Worm (Caenorhabditis elegans) whole organism, L3 larva: ENCODE measurements around the gene Y66D12A.30.
A peak's percentile ranks its signal among the peaks of the same experiment; 100 is the strongest.

Experiments used
- R02D3.7 ChIP-seq: fragments of 150-350 bp; optimal IDR thresholded peaks from 2 replicates; lab custom pipeline; 2014; ENCODE audit warnings: missing biosample characterization, missing genetic modification characterization
- ZK546.5 ChIP-seq: sonication (generic microtip); optimal IDR thresholded peaks from 2 replicates; lab custom pipeline; 2017; ENCODE audit warnings: missing biosample characterization, missing genetic modification characterization
- ceh-16 ChIP-seq: sonication (generic microtip); optimal IDR thresholded peaks from 2 replicates; lab custom pipeline; 2017; ENCODE audit warnings: missing biosample characterization, missing genetic modification characterization
- ceh-28 ChIP-seq: fragments of 150-350 bp; optimal IDR thresholded peaks from 2 replicates; lab custom pipeline; 2014; ENCODE audit warnings: missing biosample characterization, missing genetic modification reagents, missing genetic modification characterization
- ceh-82 ChIP-seq: fragments of 150-350 bp; optimal IDR thresholded peaks from 2 replicates; lab custom pipeline; 2014; ENCODE audit warnings: missing biosample characterization, missing genetic modification characterization
- egl-27 ChIP-seq: sonication (generic microtip); optimal IDR thresholded peaks from 4 replicates; lab custom pipeline; 2017; ENCODE audit warnings: missing biosample characterization, missing genetic modification reagents, missing genetic modification characterization
- fkh-10 ChIP-seq: sonication (generic microtip); optimal IDR thresholded peaks from 2 replicates; lab custom pipeline; 2017; ENCODE audit warnings: missing biosample characterization, missing genetic modification reagents, missing genetic modification characterization
- fkh-2 ChIP-seq: fragments of 150-350 bp; optimal IDR thresholded peaks from 2 replicates; lab custom pipeline; 2014; ENCODE audit warnings: missing biosample characterization, missing genetic modification reagents, missing genetic modification characterization
- hmg-11 ChIP-seq: sonication (generic microtip); optimal IDR thresholded peaks from 2 replicates; lab custom pipeline; 2016; ENCODE audit warnings: missing genetic modification characterization, missing compliant biosample characterization
- jun-1 ChIP-seq: fragments of 150-350 bp; optimal IDR thresholded peaks from 2 replicates; lab custom pipeline; 2014; ENCODE audit warnings: missing biosample characterization, missing genetic modification reagents, missing genetic modification characterization
- lin-39 ChIP-seq: fragments of 150-350 bp; optimal IDR thresholded peaks from 2 replicates; lab custom pipeline; 2018; ENCODE audit warnings: missing biosample characterization, missing genetic modification reagents, missing genetic modification characterization
- lsy-12 ChIP-seq: sonication (generic microtip); optimal IDR thresholded peaks from 2 replicates; lab custom pipeline; 2016; ENCODE audit warnings: mild to moderate bottlenecking, missing genetic modification characterization, missing compliant biosample characterization
- mdl-1 ChIP-seq: fragments of 150-350 bp; optimal IDR thresholded peaks from 2 replicates; lab custom pipeline; 2014; ENCODE audit warnings: missing biosample characterization, missing genetic modification characterization
- nfya-1 ChIP-seq: sonication (generic microtip); optimal IDR thresholded peaks from 2 replicates; lab custom pipeline; 2017; ENCODE audit warnings: missing genetic modification characterization, mild to moderate bottlenecking, missing compliant biosample characterization, antibody characterized with exemption, moderate library complexity; ENCODE audit not compliant: insufficient read depth
- nhr-11 ChIP-seq: fragments of 150-350 bp; optimal IDR thresholded peaks from 2 replicates; lab custom pipeline; 2014; ENCODE audit warnings: missing biosample characterization, missing genetic modification characterization
- nhr-12 ChIP-seq: fragments of 150-350 bp; optimal IDR thresholded peaks from 2 replicates; lab custom pipeline; 2014; ENCODE audit warnings: missing biosample characterization, missing genetic modification characterization
- nhr-237 ChIP-seq: fragments of 150-350 bp; optimal IDR thresholded peaks from 2 replicates; lab custom pipeline; 2014; ENCODE audit warnings: missing biosample characterization, missing genetic modification characterization
- nhr-25 ChIP-seq: sonication (generic microtip); optimal IDR thresholded peaks from 2 replicates; lab custom pipeline; 2017; ENCODE audit warnings: missing biosample characterization, missing genetic modification characterization
- pha-4 ChIP-seq: fragments of 150-350 bp; optimal IDR thresholded peaks from 2 replicates; lab custom pipeline; 2014; ENCODE audit warnings: missing biosample characterization, missing genetic modification reagents, missing genetic modification characterization
- pqm-1 ChIP-seq: fragments of 150-350 bp; optimal IDR thresholded peaks from 2 replicates; lab custom pipeline; 2017; ENCODE audit warnings: missing biosample characterization, missing genetic modification characterization, inconsistent platforms
- skn-1 ChIP-seq: fragments of 150-350 bp; optimal IDR thresholded peaks from 2 replicates; lab custom pipeline; 2014; ENCODE audit warnings: missing biosample characterization, missing genetic modification characterization
- snpc-4 ChIP-seq: fragments of 150-350 bp; optimal IDR thresholded peaks from 2 replicates; lab custom pipeline; 2014; ENCODE audit warnings: missing biosample characterization, missing genetic modification characterization
- unc-39 ChIP-seq: sonication (generic microtip); optimal IDR thresholded peaks from 4 replicates; lab custom pipeline; 2017; ENCODE audit warnings: missing biosample characterization, missing genetic modification characterization
- ztf-11 ChIP-seq: fragments of 150-350 bp; optimal IDR thresholded peaks from 2 replicates; lab custom pipeline; 2014; ENCODE audit warnings: missing biosample characterization, missing genetic modification characterization

Y66D12A.30 gene

ce11 chrIII:11657185-11657817, 47.6 kb downstream of the Y66D12A.30 start, which contains the start of gene crh-1 (continued):
- TF ChIP-seq ceh-82 (peak; percentile 44), fkh-2 (tag; lab: Kevin White, UChicago) (no peak), unc-39 (no peak), nhr-237 (no peak), snpc-4 (tag; lab: Kevin White, UChicago) (no peak), nhr-25 (tag; lab: Kevin White, UChicago) (peak; percentile 60), ceh-28 (tag; lab: Kevin White, UChicago) (peak; percentile 30), nhr-11 (no peak), hmg-11 (peak; percentile 73), mdl-1 (tag; lab: Kevin White, UChicago) (peak; percentile 68), ZK546.5 (tag; lab: Kevin White, UChicago) (no peak), ztf-11 (tag; lab: Kevin White, UChicago) (no peak), lsy-12 (peak; percentile 44), lin-39 (tag; lab: Kevin White, UChicago) (peak; percentile 39), egl-27 (tag; lab: Kevin White, UChicago) (no peak), ceh-16 (tag; lab: Kevin White, UChicago) (no peak), nhr-12 (tag; lab: Kevin White, UChicago) (no peak), skn-1 (tag; lab: Kevin White, UChicago) (peak; percentile 64)

- TF ChIP-seq lin-39 (tag; lab: Kevin White, UChicago) (peak; percentile 48), pqm-1 (tag; lab: Kevin White, UChicago) (no peak)
Measured at ce11 chrIII:11659804-11660203, 50.1 kb downstream of the Y66D12A.30 start.

- TF ChIP-seq pha-4 (tag; lab: Kevin White, UChicago) = peak; percentile 26
- no peak for TF ChIP-seq ztf-11 (tag; lab: Kevin White, UChicago)
- TF ChIP-seq egl-27 (tag; lab: Kevin White, UChicago) = no peak
- TF ChIP-seq jun-1 (tag; lab: Kevin White, UChicago) = no peak
- TF ChIP-seq nfya-1 (tag; lab: Kevin White, UChicago) = peak; percentile 40
- TF ChIP-seq R02D3.7 (tag; lab: Kevin White, UChicago) = no peak
- no peak for TF ChIP-seq fkh-10 (GFP tag; lab: Kevin White, UChicago)
Measured at ce11 chrIII:11660736-11661135, 51.1 kb downstream of the Y66D12A.30 start.
